Worm (Caenorhabditis elegans) whole organism, early embryonic: ENCODE data around the gene rbg-3.
"Not testable (repeated sequence)": the region's sequence is repeated elsewhere in the genome, so short reads cannot be mapped to it uniquely, and the experiment has no call there.

Experiments
- B0310.2 ChIP-seq: sonication (generic microtip); optimal IDR thresholded peaks from 2 replicates; lab custom pipeline; 2016; ENCODE audit warnings: mild to moderate bottlenecking, missing genetic modification characterization, missing compliant biosample characterization
- F13C5.2 ChIP-seq: sonication (generic microtip); optimal IDR thresholded peaks from 2 replicates; lab custom pipeline; 2017; ENCODE audit warnings: mild to moderate bottlenecking, missing genetic modification characterization, inconsistent platforms, missing compliant biosample characterization
- aly-1 ChIP-seq: sonication (generic microtip); optimal IDR thresholded peaks from 2 replicates; lab custom pipeline; 2016; ENCODE audit warnings: missing genetic modification characterization, missing compliant biosample characterization
- ama-1 ChIP-seq: fragments of 150-350 bp; optimal IDR thresholded peaks from 2 replicates; lab custom pipeline; 2014
- ceh-13 ChIP-seq: fragments of 200-800 bp; sonication (Bioruptor generic); optimal IDR thresholded peaks from 2 replicates; lab custom pipeline; 2018; ENCODE audit warnings: mild to moderate bottlenecking, missing genetic modification characterization, missing compliant biosample characterization
- ceh-36 ChIP-seq: sonication (generic microtip); optimal IDR thresholded peaks from 2 replicates; lab custom pipeline; 2016; ENCODE audit warnings: missing genetic modification characterization, inconsistent platforms, missing compliant biosample characterization
- ets-7 ChIP-seq: sonication (generic microtip); optimal IDR thresholded peaks from 2 replicates; lab custom pipeline; 2016; ENCODE audit warnings: missing genotype, missing genetic modification characterization, missing compliant biosample characterization
- flt-1 ChIP-seq: fragments of 200-800 bp; sonication (Bioruptor generic); IDR thresholded peaks from 2 replicates; pipeline ENCODE4 v1.3.6; 2022; ENCODE audit warnings: missing genetic modification characterization, missing compliant biosample characterization
- hmbx-1 ChIP-seq: sonication (generic microtip); optimal IDR thresholded peaks from 2 replicates; lab custom pipeline; 2016; ENCODE audit warnings: mild to moderate bottlenecking, missing genetic modification characterization, missing compliant biosample characterization
- hmg-4 ChIP-seq: fragments of 200-800 bp; sonication (Bioruptor generic); optimal IDR thresholded peaks from 2 replicates; lab custom pipeline; 2018; ENCODE audit warnings: mild to moderate bottlenecking, missing genetic modification characterization, missing compliant biosample characterization
- hnd-1 ChIP-seq: sonication (generic microtip); optimal IDR thresholded peaks from 2 replicates; lab custom pipeline; 2016; ENCODE audit warnings: missing genetic modification characterization, missing compliant biosample characterization
- pes-1 ChIP-seq: fragments of 200-800 bp; sonication (Bioruptor generic); IDR thresholded peaks from 2 replicates; pipeline ENCODE4 v1.3.6; 2022; ENCODE audit warnings: missing genetic modification reagents, missing genetic modification characterization, missing compliant biosample characterization
- scrt-1 ChIP-seq: fragments of 200-800 bp; sonication (Bioruptor generic); IDR thresholded peaks from 2 replicates; pipeline ENCODE4 v1.3.6; 2022; ENCODE audit warnings: missing genetic modification characterization, missing compliant biosample characterization
- sea-1 ChIP-seq: fragments of 200-800 bp; sonication (Bioruptor generic); conservative IDR thresholded peaks from 2 replicates; pipeline ENCODE4 v1.3.6; 2022; ENCODE audit warnings: missing genetic modification characterization, missing compliant biosample characterization
- tbx-11 ChIP-seq: fragments of 200-800 bp; sonication (Bioruptor generic); IDR thresholded peaks from 2 replicates; pipeline ENCODE4 v1.3.6; 2022; ENCODE audit warnings: missing genetic modification characterization, missing compliant biosample characterization
- tbx-37 ChIP-seq: fragments of 200-800 bp; sonication (Bioruptor generic); conservative IDR thresholded peaks from 2 replicates; pipeline ENCODE4 v1.3.6; 2022; ENCODE audit warnings: missing genetic modification reagents, missing genetic modification characterization, missing compliant biosample characterization
- tra-4 ChIP-seq: sonication (generic microtip); optimal IDR thresholded peaks from 2 replicates; lab custom pipeline; 2017; ENCODE audit warnings: missing genetic modification characterization, missing compliant biosample characterization

rbg-3 gene

DNA sequence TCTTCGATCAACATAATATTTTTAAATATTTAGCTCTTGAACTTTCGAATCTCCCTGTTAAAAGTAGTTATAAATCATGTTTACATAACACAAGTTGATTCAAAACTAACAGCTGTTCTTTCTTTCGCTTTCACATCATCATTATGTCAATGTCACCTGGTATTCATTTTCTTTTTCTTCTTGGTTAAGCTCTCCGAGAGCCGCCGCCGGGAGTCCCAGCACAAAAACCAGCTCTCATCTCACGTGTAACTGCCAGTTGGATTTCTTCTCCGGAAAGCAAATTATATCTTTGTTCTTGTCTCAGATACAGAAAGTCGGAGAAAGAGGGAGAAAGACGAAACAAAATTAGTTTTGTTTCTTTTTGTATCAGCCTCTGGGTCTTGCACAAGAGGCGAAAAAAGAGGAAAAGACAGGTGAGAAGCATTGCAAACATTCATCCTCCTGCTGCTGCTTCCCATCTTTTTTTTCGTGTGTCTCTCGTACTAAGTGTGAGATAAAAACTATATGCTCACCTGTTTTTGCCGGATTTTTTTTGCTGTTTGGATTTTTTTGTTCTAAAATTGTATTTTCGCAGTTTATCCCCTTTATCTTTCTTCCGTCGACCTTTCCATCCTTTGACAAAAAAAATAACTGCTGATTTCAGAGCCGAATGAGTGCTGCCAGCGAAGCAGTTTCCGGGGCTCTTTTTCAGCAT is 22.8 kb upstream of the rbg-3 start, which contains the start of gene F17C8.3:
TSS of gene F17C8.3 (plus strand) at position 644 of the 694 bp plus-strand sequence.
- no peak for TF ChIP-seq B0310.2 (tag; lab: Kevin White, UChicago)
- no peak for TF ChIP-seq F13C5.2 (tag; lab: Kevin White, UChicago)

DNA sequence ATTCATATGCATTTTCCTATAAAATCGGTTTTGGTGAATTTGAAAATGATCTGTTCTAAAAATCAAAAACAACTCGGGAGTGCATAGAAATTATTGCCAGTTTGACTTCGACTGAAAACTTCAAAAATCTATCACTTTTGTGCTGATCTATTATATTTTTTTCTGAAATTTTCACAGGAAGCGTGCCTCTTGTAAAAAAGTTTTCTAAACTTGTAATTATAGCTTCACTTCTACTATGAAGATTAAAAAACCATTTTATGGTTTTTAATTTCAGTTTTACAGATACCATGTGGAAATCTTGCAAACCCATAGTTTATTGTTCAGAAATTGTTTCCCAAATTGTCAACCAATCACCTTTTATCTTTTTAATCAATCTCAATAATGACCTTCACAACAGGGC is 20.2 kb upstream of the rbg-3 start, which contains the start of gene F17C8.9:
TSS of gene F17C8.9 (plus strand) at position 301 of the 400 bp plus-strand sequence.
- TF ChIP-seq tra-4 (tag; lab: Kevin White, UChicago) = no peak
- TF ChIP-seq F13C5.2 (tag; lab: Kevin White, UChicago) = no peak
- no peak for TF ChIP-seq flt-1
- TF ChIP-seq aly-1 (tag; lab: Kevin White, UChicago) = no peak
- no peak for TF ChIP-seq ets-7 (tag; lab: Kevin White, UChicago)
- TF ChIP-seq hnd-1 = no peak
- TF ChIP-seq B0310.2 (tag; lab: Kevin White, UChicago) = no peak
- TF ChIP-seq ceh-36 (tag; lab: Kevin White, UChicago) = no peak
- no peak for TF ChIP-seq tbx-37
- TF ChIP-seq scrt-1 = no peak
- no peak for TF ChIP-seq hmbx-1 (tag; lab: Kevin White, UChicago)
- no peak for TF ChIP-seq ceh-13 (GFP tag; lab: Kevin White, UChicago)
- no peak for TF ChIP-seq hmg-4 (GFP tag; lab: Kevin White, UChicago)
- no peak for TF ChIP-seq tbx-11 (GFP tag; lab: Robert Waterston, UW)
- no peak for TF ChIP-seq pes-1
- TF ChIP-seq sea-1 (GFP tag; lab: Robert Waterston, UW) = no peak

DNA sequence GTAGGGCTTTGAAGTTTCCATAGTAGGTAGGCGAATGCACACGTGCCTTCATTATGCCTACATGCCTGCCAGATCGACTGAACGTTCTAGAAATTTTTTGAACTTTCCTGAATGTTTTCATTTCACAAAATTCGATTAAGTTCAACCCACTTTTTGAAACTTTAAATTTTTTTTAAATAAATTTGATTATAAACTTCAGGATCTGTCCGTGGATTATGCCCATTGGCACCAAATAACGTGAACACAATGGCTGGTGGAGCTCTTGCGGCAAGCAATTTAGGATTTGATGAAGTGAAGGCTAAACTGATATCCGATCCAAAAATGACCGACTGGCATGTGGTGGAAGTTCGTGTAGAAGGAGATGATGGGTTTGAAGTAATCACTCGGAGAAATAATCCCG is 18.8 kb upstream of the rbg-3 start, which contains the start of gene F17C8.7:
TSS of gene F17C8.7 (plus strand) at position 301 of the 400 bp plus-strand sequence.
- TF ChIP-seq aly-1 (tag; lab: Kevin White, UChicago) = no peak
- TF ChIP-seq tbx-37 = no peak
- TF ChIP-seq hnd-1 = no peak
- TF ChIP-seq hmg-4 (GFP tag; lab: Kevin White, UChicago) = no peak
- TF ChIP-seq ama-1 (lab: Kevin White, UChicago) = no peak
- no peak for TF ChIP-seq hmbx-1 (tag; lab: Kevin White, UChicago)
- TF ChIP-seq B0310.2 (tag; lab: Kevin White, UChicago) = no peak
- no peak for TF ChIP-seq tbx-11 (GFP tag; lab: Robert Waterston, UW)
- TF ChIP-seq sea-1 (GFP tag; lab: Robert Waterston, UW) = no peak
- TF ChIP-seq flt-1 = no peak
- no peak for TF ChIP-seq tra-4 (tag; lab: Kevin White, UChicago)
- no peak for TF ChIP-seq pes-1
- TF ChIP-seq F13C5.2 (tag; lab: Kevin White, UChicago) = no peak
- no peak for TF ChIP-seq ceh-13 (GFP tag; lab: Kevin White, UChicago)
- no peak for TF ChIP-seq ets-7 (tag; lab: Kevin White, UChicago)
- TF ChIP-seq scrt-1 = no peak
- TF ChIP-seq ceh-36 (tag; lab: Kevin White, UChicago) = no peak

DNA sequence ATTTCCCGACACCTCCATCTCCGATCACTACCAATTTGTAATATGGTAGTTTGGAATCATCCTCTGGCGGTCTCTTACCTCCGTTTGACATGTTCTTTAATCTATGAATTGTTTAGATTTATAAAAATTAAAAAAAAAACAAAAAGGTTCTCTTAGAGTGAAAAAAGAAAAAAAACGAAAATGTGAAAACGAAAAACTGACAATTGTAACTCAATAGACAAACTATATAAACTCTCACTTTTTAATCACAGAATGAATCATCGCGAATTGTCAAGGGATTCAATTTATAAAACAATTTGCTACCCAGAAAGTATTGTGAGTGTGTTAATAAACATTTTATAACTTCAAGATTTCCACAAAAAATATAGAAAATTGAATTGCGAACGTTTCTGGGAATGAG is 14.2 kb upstream of the rbg-3 start, which contains the start of gene ras-2:
TSS of gene ras-2 (minus strand) at position 101 of the 400 bp plus-strand sequence.
- TF ChIP-seq F13C5.2 (tag; lab: Kevin White, UChicago) (no peak), scrt-1 (no peak), ceh-36 (tag; lab: Kevin White, UChicago) (no peak), hnd-1 (no peak)

DNA sequence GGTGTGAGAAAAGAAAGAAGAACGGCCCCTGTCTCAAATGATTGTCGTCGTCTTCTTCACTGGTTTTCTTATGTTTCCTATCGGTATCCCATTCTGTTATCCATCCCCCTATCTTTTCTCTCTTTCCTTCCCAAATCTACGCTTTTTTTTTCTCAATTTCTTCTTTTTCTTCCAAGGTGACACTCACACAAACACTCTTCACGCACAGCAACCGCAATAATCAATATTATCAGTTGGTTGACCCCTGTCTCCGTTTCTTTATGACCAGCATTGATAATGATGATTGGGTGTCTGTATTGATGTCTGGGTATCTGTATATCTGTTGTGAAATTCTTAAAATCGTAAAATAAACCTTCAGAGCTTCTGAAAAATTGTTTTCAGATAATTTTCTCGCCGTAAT is 13.4 kb upstream of the rbg-3 start:
- no peak for TF ChIP-seq ceh-13 (GFP tag; lab: Kevin White, UChicago)
- no peak for TF ChIP-seq tbx-37
- no peak for TF ChIP-seq tra-4 (tag; lab: Kevin White, UChicago)
- no peak for TF ChIP-seq hmg-4 (GFP tag; lab: Kevin White, UChicago)
- no peak for TF ChIP-seq pes-1
- TF ChIP-seq aly-1 (tag; lab: Kevin White, UChicago) = no peak
- no peak for TF ChIP-seq hnd-1
- no peak for TF ChIP-seq F13C5.2 (tag; lab: Kevin White, UChicago)
- TF ChIP-seq scrt-1 = no peak
- no peak for TF ChIP-seq ceh-36 (tag; lab: Kevin White, UChicago)
- TF ChIP-seq flt-1 = no peak
- TF ChIP-seq sea-1 (GFP tag; lab: Robert Waterston, UW) = no peak
- no peak for TF ChIP-seq hmbx-1 (tag; lab: Kevin White, UChicago)
- TF ChIP-seq B0310.2 (tag; lab: Kevin White, UChicago) = no peak
- no peak for TF ChIP-seq tbx-11 (GFP tag; lab: Robert Waterston, UW)
- no peak for TF ChIP-seq ama-1 (lab: Kevin White, UChicago)
- TF ChIP-seq ets-7 (tag; lab: Kevin White, UChicago) = no peak

DNA sequence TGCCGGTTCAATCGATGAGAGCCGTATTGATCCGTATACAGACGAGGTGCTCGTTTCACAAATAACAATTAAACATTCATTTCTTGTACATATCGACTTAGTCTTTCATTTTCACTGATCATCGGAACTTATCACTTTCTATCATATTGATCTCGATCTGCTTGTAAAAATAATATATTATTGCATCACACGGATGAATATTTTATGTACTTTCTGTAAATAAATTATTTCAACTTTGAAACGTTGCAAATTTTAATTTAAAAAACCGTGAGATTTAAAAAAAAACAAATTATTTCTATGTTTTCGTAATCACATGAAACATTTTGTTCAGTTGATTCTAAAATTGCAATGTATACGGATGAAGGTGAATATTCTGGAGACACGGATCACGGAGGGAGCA is 11.6 kb upstream of the rbg-3 start, which contains the start of gene twk-6:
TSS of gene twk-6 (plus strand) at position 301 of the 400 bp plus-strand sequence.
- not testable (repeated sequence) for TF ChIP-seq ets-7 (tag; lab: Kevin White, UChicago); flt-1; hmg-4 (GFP tag; lab: Kevin White, UChicago)

DNA sequence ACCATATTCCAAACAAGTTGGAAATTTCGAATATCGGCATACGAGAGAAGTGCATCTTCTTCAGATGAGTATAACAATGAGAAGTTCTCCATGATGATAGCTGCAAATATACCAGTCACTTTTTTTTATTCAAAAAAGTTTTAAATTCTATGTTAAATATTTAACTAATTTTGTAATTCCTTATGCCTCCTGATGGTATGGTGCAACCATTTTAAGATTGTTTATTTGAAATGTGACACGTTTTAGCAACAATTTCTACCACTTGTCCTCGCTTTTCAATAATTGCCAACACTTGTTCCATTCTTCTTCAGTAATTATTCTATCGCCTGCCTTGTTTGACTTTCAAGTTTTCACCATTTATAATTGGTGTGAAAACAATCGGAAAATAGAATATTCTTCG is 8.3 kb upstream of the rbg-3 start, which contains the start of gene F17C8.6:
TSS of gene F17C8.6 (minus strand) at position 101 of the 400 bp plus-strand sequence.
- TF ChIP-seq aly-1 (tag; lab: Kevin White, UChicago) = no peak

DNA sequence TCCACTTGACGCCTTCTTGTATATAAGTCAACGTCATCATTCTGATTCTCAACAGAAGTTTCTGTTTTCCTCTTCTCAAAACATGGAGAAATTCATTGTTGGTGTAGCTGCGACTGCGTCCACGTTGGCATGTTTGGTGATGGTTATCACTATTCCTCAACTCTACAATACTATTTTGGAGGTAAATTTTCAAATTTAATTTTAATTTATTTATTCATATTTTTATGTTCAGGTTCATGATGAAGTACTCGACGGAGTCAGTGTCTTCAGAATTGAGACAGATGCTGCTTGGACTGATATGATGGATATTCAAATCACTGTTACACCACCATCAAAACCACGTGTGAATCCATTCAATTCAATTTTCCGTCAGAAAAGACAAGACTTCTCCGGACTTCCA is 6.1 kb upstream of the rbg-3 start, which contains the start of gene col-89:
TSS of gene col-89 (plus strand) at position 19 of the 400 bp plus-strand sequence.
- no peak for TF ChIP-seq tbx-37
- TF ChIP-seq sea-1 (GFP tag; lab: Robert Waterston, UW) = no peak
- TF ChIP-seq hnd-1 = no peak
- no peak for TF ChIP-seq tra-4 (tag; lab: Kevin White, UChicago)
- TF ChIP-seq ceh-36 (tag; lab: Kevin White, UChicago) = no peak
- no peak for TF ChIP-seq pes-1
- TF ChIP-seq ets-7 (tag; lab: Kevin White, UChicago) = no peak
- TF ChIP-seq ceh-13 (GFP tag; lab: Kevin White, UChicago) = no peak
